Worm (Caenorhabditis elegans): ENCODE measurements around the gene F46B6.13.

F46B6.13 gene

ce11 chrV:9755725-9756124 lies 43.3 kb downstream of the F46B6.13 start, which contains the start of gene F58E6.8:
TSS of gene F58E6.8 (minus strand) at chrV:9755825.
- TF ChIP-seq hlh-15 (tag; optimal IDR thresholded peaks at IDR 0.05) (no peak), che-1 (tag; optimal IDR thresholded peaks at IDR 0.05) (no peak), pros-1 (tag; optimal IDR thresholded peaks at IDR 0.05) (no peak), ceh-24 (tag; optimal IDR thresholded peaks at IDR 0.05) (no peak), npax-4 (tag; optimal IDR thresholded peaks at IDR 0.05) (no peak), hlh-8 (tag; optimal IDR thresholded peaks at IDR 0.05) (no peak), dve-1 (tag; optimal IDR thresholded peaks at IDR 0.05) (no peak), hlh-6 (tag; optimal IDR thresholded peaks at IDR 0.05) (no peak), ceh-31 (tag; optimal IDR thresholded peaks at IDR 0.05) (no peak), T23F11.4 (GFP tag; optimal IDR thresholded peaks at IDR 0.05) (no peak), ceh-14 (tag; optimal IDR thresholded peaks at IDR 0.05) (no peak), pax-1 (tag; optimal IDR thresholded peaks at IDR 0.05) (no peak), tbx-2 (tag; optimal IDR thresholded peaks at IDR 0.05) (no peak), F13H6.1 (tag; optimal IDR thresholded peaks at IDR 0.05) (no peak), unc-55 (GFP tag; optimal IDR thresholded peaks at IDR 0.05) (no peak), elt-2 (tag; optimal IDR thresholded peaks at IDR 0.05) (no peak)

ce11 chrV:9754459-9754858 lies 44.5 kb downstream of the F46B6.13 start, which contains the start of gene F58E6.5:
TSS of gene F58E6.5 (minus strand) at chrV:9754559.
- TF ChIP-seq che-1 (tag; optimal IDR thresholded peaks at IDR 0.05) (no peak), ceh-30 (tag; optimal IDR thresholded peaks at IDR 0.05) (no peak)

DNA sequence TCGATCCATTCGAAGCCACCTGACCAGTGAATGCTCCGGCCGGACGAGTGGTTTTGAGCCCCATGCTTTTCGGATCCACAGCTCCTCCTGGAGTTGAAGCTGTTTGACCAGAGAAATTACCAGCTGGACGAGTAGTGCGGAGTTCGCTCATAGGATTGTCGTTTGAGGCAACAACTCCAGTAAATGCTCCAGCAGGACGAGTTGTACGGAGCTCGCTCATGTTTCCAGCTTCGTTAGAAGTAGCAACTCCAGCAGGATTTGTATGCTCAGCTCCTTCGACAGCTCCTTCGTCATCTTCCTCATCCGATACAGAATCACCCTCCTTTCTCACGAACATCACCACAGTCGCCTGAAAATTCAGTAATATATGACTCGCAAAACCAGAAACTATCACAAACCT lies 45.4 kb downstream of the F46B6.13 start:
- TF ChIP-seq ceh-18 (tag; optimal IDR thresholded peaks at IDR 0.05) (no peak), fkh-6 (tag; optimal IDR thresholded peaks at IDR 0.05) (no peak), hlh-6 (tag; optimal IDR thresholded peaks at IDR 0.05) (no peak), tbx-2 (tag; optimal IDR thresholded peaks at IDR 0.05) (no peak), F13H6.1 (tag; optimal IDR thresholded peaks at IDR 0.05) (no peak), mec-3 (tag; optimal IDR thresholded peaks at IDR 0.05; ENCODE audit: borderline replicate concordance) (no peak), ztf-16 (tag; optimal IDR thresholded peaks at IDR 0.05) (no peak), ceh-19 (GFP tag; optimal IDR thresholded peaks at IDR 0.05) (no peak), C38D4.7 (GFP tag; optimal IDR thresholded peaks at IDR 0.05) (no peak), hlh-8 (tag; optimal IDR thresholded peaks at IDR 0.05) (no peak), unc-86 (tag; optimal IDR thresholded peaks at IDR 0.05) (no peak), nfya-1 (tag; optimal IDR thresholded peaks at IDR 0.05) (no peak), ttx-3 (tag; optimal IDR thresholded peaks at IDR 0.05) (no peak), fax-1 (tag; optimal IDR thresholded peaks at IDR 0.05) (no peak), tbx-7 (tag; optimal IDR thresholded peaks at IDR 0.05) (no peak), unc-55 (GFP tag; optimal IDR thresholded peaks at IDR 0.05) (no peak), sdc-2 (tag; optimal IDR thresholded peaks at IDR 0.05) (no peak), ahr-1 (tag; optimal IDR thresholded peaks at IDR 0.05) (no peak), K09A11.1 (tag; optimal IDR thresholded peaks at IDR 0.05; ENCODE audit: insufficient read depth) (no peak), ceh-6 (GFP tag; optimal IDR thresholded peaks at IDR 0.05) (no peak)

DNA sequence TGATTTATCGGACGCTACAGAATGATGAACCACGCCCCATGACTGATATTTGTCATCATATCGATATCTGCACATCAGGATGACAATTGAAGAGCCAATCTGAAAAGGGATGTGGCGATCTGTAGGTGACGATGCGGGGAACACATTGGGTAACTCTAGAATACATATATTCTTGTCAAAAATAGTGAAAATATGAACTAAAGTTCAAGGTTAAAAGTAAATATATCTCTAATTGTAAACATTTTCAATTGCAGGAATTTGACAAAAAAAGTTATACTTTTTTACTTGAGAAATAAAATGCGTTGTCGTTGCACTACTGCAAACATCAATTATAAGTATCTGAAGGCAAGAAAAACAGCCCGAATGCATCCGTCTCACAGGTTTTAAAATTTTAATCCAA lies 46.1 kb downstream of the F46B6.13 start, which contains the start of gene F58E6.6:
TSS of gene F58E6.6 (minus strand) at position 101 of the 400 bp plus-strand sequence.
- TF ChIP-seq ceh-30 (tag; optimal IDR thresholded peaks at IDR 0.05) (no peak), elt-2 (tag; optimal IDR thresholded peaks at IDR 0.05) (no peak), unc-3 (GFP tag; conservative IDR thresholded peaks at IDR 0.05) (no peak), unc-3 (tag; optimal IDR thresholded peaks at IDR 0.05) (no peak), tbx-2 (tag; optimal IDR thresholded peaks at IDR 0.05) (no peak), ttx-3 (tag; optimal IDR thresholded peaks at IDR 0.05) (no peak), nhr-232 (tag; optimal IDR thresholded peaks at IDR 0.05) (no peak), dve-1 (tag; optimal IDR thresholded peaks at IDR 0.05) (no peak), unc-42 (tag; optimal IDR thresholded peaks at IDR 0.05) (no peak), hlh-6 (tag; optimal IDR thresholded peaks at IDR 0.05) (no peak), unc-86 (tag; optimal IDR thresholded peaks at IDR 0.05) (no peak), sox-4 (tag; optimal IDR thresholded peaks at IDR 0.05) (no peak), pqm-1 (tag; optimal IDR thresholded peaks at IDR 0.05) (no peak)

All from whole organism, late embryonic.